Fruit fly (Drosophila melanogaster): ENCODE results near the gene CG13050.

CG13050 gene

DNA sequence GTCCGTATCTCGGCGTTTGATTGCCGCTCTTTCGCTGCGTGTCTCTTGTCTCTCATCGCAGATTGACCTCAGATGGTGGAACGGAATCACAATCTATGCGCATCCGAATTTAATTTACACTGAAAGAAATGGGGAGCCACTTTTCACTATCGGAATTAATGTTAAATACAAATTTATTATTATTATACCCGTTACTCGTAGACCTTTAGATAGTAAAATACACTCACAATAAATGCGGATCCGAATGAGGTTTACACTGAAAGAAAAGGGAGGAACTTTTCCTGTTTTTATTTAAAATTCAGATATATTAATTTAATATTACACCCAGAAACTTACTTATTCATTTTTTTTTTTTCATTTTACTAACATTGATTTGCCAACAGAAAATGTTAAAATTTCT lies 10.0 kb upstream of the CG13050 start (continued):
- TF ChIP-seq dm (GFP tag; optimal IDR thresholded peaks at IDR 0.05) (no peak), CG11696 (GFP tag; IDR thresholded peaks at IDR 0.05) (peak; percentile 44; the same call in 1 of the 2 replicates), CG3281 (GFP tag; optimal IDR thresholded peaks at IDR 0.05) (no peak), Blimp-1 (GFP tag; optimal IDR thresholded peaks at IDR 0.05) (peak; percentile 22), tap (tag; optimal IDR thresholded peaks at IDR 0.05) (peak; percentile 5), ac (GFP tag; optimal IDR thresholded peaks at IDR 0.05) (no peak), CG30020 (tag; optimal IDR thresholded peaks at IDR 0.05) (no peak), CG8359 (GFP tag; optimal IDR thresholded peaks at IDR 0.05; ENCODE audit: borderline replicate concordance) (no peak), Dfd (GFP tag; optimal IDR thresholded peaks at IDR 0.05) (no peak), Fer2 (tag; optimal IDR thresholded peaks at IDR 0.05) (no peak), Deaf1 (tag; optimal IDR thresholded peaks at IDR 0.05) (no peak), Meics (GFP tag; optimal IDR thresholded peaks at IDR 0.05) (peak; percentile 39), CG12942 (GFP tag; optimal IDR thresholded peaks at IDR 0.05) (no peak), CG11093 (GFP tag; IDR thresholded peaks at IDR 0.05) (no peak), Atf-2 (GFP tag; optimal IDR thresholded peaks at IDR 0.05) (no peak), odd (GFP tag; optimal IDR thresholded peaks at IDR 0.05) (no peak), ap (GFP tag; IDR thresholded peaks at IDR 0.05) (peak; percentile 65), CG17361 (GFP tag; IDR thresholded peaks at IDR 0.05) (no peak), CG30431 (GFP tag; optimal IDR thresholded peaks at IDR 0.05) (no peak), Fer3 (tag; optimal IDR thresholded peaks at IDR 0.05) (no peak), Usf (GFP tag; optimal IDR thresholded peaks at IDR 0.05) (no peak), zen2 (GFP tag; IDR thresholded peaks at IDR 0.05; ENCODE audit: partially characterized antibody) (no peak), CG7963 (GFP tag; IDR thresholded peaks at IDR 0.05; ENCODE audit: partially characterized antibody) (no peak), CG17385 (GFP tag; optimal IDR thresholded peaks at IDR 0.05) (peak; percentile 13), CG12744 (GFP tag; optimal IDR thresholded peaks at IDR 0.05) (no peak), Neu2 (GFP tag; optimal IDR thresholded peaks at IDR 0.05; ENCODE audit: borderline replicate concordance) (no peak), CG17359 (tag; optimal IDR thresholded peaks at IDR 0.05) (no peak), bowl (GFP tag; IDR thresholded peaks at IDR 0.05) (no peak), Mes4 (GFP tag; optimal IDR thresholded peaks at IDR 0.05) (no peak), psq (GFP tag; optimal IDR thresholded peaks at IDR 0.05) (no peak), Ets97D (GFP tag; optimal IDR thresholded peaks at IDR 0.05) (no peak), disco-r (GFP tag; optimal IDR thresholded peaks at IDR 0.05) (no peak), cg (GFP tag; optimal IDR thresholded peaks at IDR 0.05) (no peak), CG18011 (GFP tag; optimal IDR thresholded peaks at IDR 0.05) (no peak), CG4424 (GFP tag; optimal IDR thresholded peaks at IDR 0.05) (peak; percentile 38), CG17186 (GFP tag; optimal IDR thresholded peaks at IDR 0.05) (no peak), aop (GFP tag; IDR thresholded peaks at IDR 0.05) (no peak), CG15514 (GFP tag; optimal IDR thresholded peaks at IDR 0.05) (no peak), CG4360 (GFP tag; IDR thresholded peaks at IDR 0.05) (no peak), CG4730 (GFP tag; IDR thresholded peaks at IDR 0.05) (peak; percentile 50; the same call in 1 of the 2 replicates), crp (GFP tag; optimal IDR thresholded peaks at IDR 0.05) (no peak), hth (optimal IDR thresholded peaks at IDR 0.05) (no peak), CG10654 (GFP tag; optimal IDR thresholded peaks at IDR 0.05) (peak; percentile 2), CG8089 (GFP tag; optimal IDR thresholded peaks at IDR 0.05) (no peak), tin (GFP tag; optimal IDR thresholded peaks at IDR 0.05) (peak; percentile 10), CG15479 (GFP tag; optimal IDR thresholded peaks at IDR 0.05) (no peak), C15 (GFP tag; IDR thresholded peaks at IDR 0.05) (no peak), dan (GFP tag; IDR thresholded peaks at IDR 0.05) (no peak), CG6791 (GFP tag; IDR thresholded peaks at IDR 0.05; ENCODE audit: partially characterized antibody) (no peak), D (optimal IDR thresholded peaks at IDR 0.05) (no peak), D (GFP tag; optimal IDR thresholded peaks at IDR 0.05) (no peak), CG14014 (GFP tag; IDR thresholded peaks at IDR 0.05) (no peak)

Data from whole organism, embryonic.